Worm (Caenorhabditis elegans) whole organism, L1 larva: ENCODE data around the gene col-119.

Experiments
- C04F5.9 ChIP-seq: sonication (generic microtip); optimal IDR thresholded peaks from 2 replicates; lab custom pipeline; 2016; ENCODE audit warnings: missing genetic modification characterization, missing compliant biosample characterization
- C34B4.2 ChIP-seq: sonication (generic microtip); optimal IDR thresholded peaks from 2 replicates; lab custom pipeline; 2017; ENCODE audit warnings: mild to moderate bottlenecking, missing genetic modification characterization, missing compliant biosample characterization
- F16B12.6 ChIP-seq: fragments of 150-350 bp; optimal IDR thresholded peaks from 2 replicates; lab custom pipeline; 2014; ENCODE audit warnings: missing biosample characterization, missing genetic modification characterization
- Y116A8C.19 ChIP-seq: sonication (generic microtip); optimal IDR thresholded peaks from 2 replicates; lab custom pipeline; 2016; ENCODE audit warnings: missing compliant biosample characterization, missing genetic modification characterization, borderline replicate concordance
- alr-1 ChIP-seq: fragments of 200-800 bp; sonication (Bioruptor generic); optimal IDR thresholded peaks from 2 replicates; lab custom pipeline; 2018; ENCODE audit warnings: borderline replicate concordance, mild to moderate bottlenecking, missing genetic modification characterization, missing compliant biosample characterization
- ama-1 ChIP-seq: fragments of 150-350 bp; optimal IDR thresholded peaks from 2 replicates; lab custom pipeline; 2014
- blmp-1 ChIP-seq: fragments of 150-350 bp; optimal IDR thresholded peaks from 2 replicates; lab custom pipeline; 2014; ENCODE audit warnings: missing biosample characterization, missing genetic modification characterization
- ceh-63 ChIP-seq: fragments of 200-800 bp; sonication (Bioruptor generic); optimal IDR thresholded peaks from 2 replicates; lab custom pipeline; 2018; ENCODE audit warnings: mild to moderate bottlenecking, missing genetic modification characterization, missing compliant biosample characterization
- ceh-88 ChIP-seq: fragments of 200-800 bp; sonication (Bioruptor generic); IDR thresholded peaks from 2 replicates; pipeline ENCODE4 v1.3.6; 2022; ENCODE audit warnings: missing genetic modification characterization, missing compliant biosample characterization
- ceh-90 ChIP-seq: sonication (generic microtip); optimal IDR thresholded peaks from 2 replicates; lab custom pipeline; 2016; ENCODE audit warnings: missing genetic modification characterization, missing compliant biosample characterization
- ces-1 ChIP-seq: fragments of 150-350 bp; optimal IDR thresholded peaks from 2 replicates; lab custom pipeline; 2014; ENCODE audit warnings: missing biosample characterization, missing genetic modification reagents, missing genetic modification characterization
- efl-3 ChIP-seq: fragments of 200-800 bp; sonication (Bioruptor generic); optimal IDR thresholded peaks from 2 replicates; lab custom pipeline; 2018; ENCODE audit warnings: mild to moderate bottlenecking, missing genetic modification characterization, missing compliant biosample characterization
- egl-27 ChIP-seq, 2 experiments: fragments of 150-350 bp in 1 of 2; sonication (generic microtip); optimal IDR thresholded peaks; 3 replicates each; lab custom pipeline; 2017 to 2018; ENCODE audit warnings: missing biosample characterization in 2 of 2, missing genetic modification characterization in 2 of 2, missing genetic modification reagents in 2 of 2
- elt-2 ChIP-seq: sonication (generic microtip); optimal IDR thresholded peaks from 2 replicates; lab custom pipeline; 2016; ENCODE audit warnings: missing genetic modification characterization, mild to moderate bottlenecking, inconsistent platforms, missing compliant biosample characterization, missing genetic modification reagents
- ets-5 ChIP-seq: fragments of 200-800 bp; sonication (Bioruptor generic); IDR thresholded peaks from 2 replicates; pipeline ENCODE4 v1.3.6; 2022; ENCODE audit warnings: missing genetic modification characterization, missing compliant biosample characterization
- fkh-10 ChIP-seq: sonication (generic microtip); optimal IDR thresholded peaks from 2 replicates; lab custom pipeline; 2017; ENCODE audit warnings: missing biosample characterization, missing genetic modification reagents, missing genetic modification characterization
- fkh-8 ChIP-seq: sonication (generic microtip); optimal IDR thresholded peaks from 2 replicates; lab custom pipeline; 2016; ENCODE audit warnings: mild to moderate bottlenecking, missing genetic modification characterization, missing compliant biosample characterization
- fos-1 ChIP-seq: fragments of 150-350 bp; optimal IDR thresholded peaks from 2 replicates; lab custom pipeline; 2014; ENCODE audit warnings: missing biosample characterization, missing genetic modification characterization
- grh-1 ChIP-seq: fragments of 200-800 bp; sonication (Bioruptor generic); IDR thresholded peaks from 2 replicates; pipeline ENCODE4 v1.3.6; 2022; ENCODE audit warnings: missing genetic modification reagents, missing genetic modification characterization, missing compliant biosample characterization
- hlh-4 ChIP-seq: sonication (generic microtip); optimal IDR thresholded peaks from 2 replicates; lab custom pipeline; 2016; ENCODE audit warnings: mild to moderate bottlenecking, missing genetic modification characterization, missing compliant biosample characterization
- hpl-2 ChIP-seq: fragments of 150-350 bp; optimal IDR thresholded peaks from 2 replicates; lab custom pipeline; 2014; ENCODE audit warnings: missing biosample characterization, missing genetic modification reagents, missing genetic modification characterization
- irx-1 ChIP-seq: sonication (generic microtip); optimal IDR thresholded peaks from 2 replicates; lab custom pipeline; 2016; ENCODE audit warnings: missing genetic modification characterization, missing compliant biosample characterization
- jun-1 ChIP-seq: fragments of 150-350 bp; optimal IDR thresholded peaks from 2 replicates; lab custom pipeline; 2014; ENCODE audit warnings: missing biosample characterization, missing genetic modification reagents, missing genetic modification characterization
- lin-13 ChIP-seq: fragments of 150-350 bp; optimal IDR thresholded peaks from 2 replicates; lab custom pipeline; 2014; ENCODE audit warnings: missing biosample characterization, missing genetic modification reagents, missing genetic modification characterization
- lin-14 ChIP-seq: fragments of 200-800 bp; sonication (Bioruptor generic); optimal IDR thresholded peaks from 2 replicates; lab custom pipeline; 2018; ENCODE audit warnings: mild to moderate bottlenecking, missing genetic modification characterization, moderate library complexity, missing compliant biosample characterization
- lin-15B ChIP-seq: fragments of 150-350 bp; sonication (generic microtip); optimal IDR thresholded peaks from 3 replicates; lab custom pipeline; 2014; ENCODE audit warnings: missing biosample characterization, missing genetic modification characterization
- lin-39 ChIP-seq: fragments of 150-350 bp; optimal IDR thresholded peaks from 2 replicates; lab custom pipeline; 2014; ENCODE audit warnings: missing biosample characterization, missing genetic modification reagents, missing genetic modification characterization
- lsy-2 ChIP-seq, 2 experiments: fragments of 150-350 bp; optimal IDR thresholded peaks; 2 replicates each; lab custom pipeline; 2014; ENCODE audit warnings: missing biosample characterization in 2 of 2, missing genetic modification characterization in 2 of 2
- nhr-12 ChIP-seq: sonication (generic microtip); optimal IDR thresholded peaks from 2 replicates; lab custom pipeline; 2017; ENCODE audit warnings: missing biosample characterization, missing genetic modification characterization
- nhr-19 ChIP-seq: fragments of 200-800 bp; sonication (Bioruptor generic); conservative IDR thresholded peaks from 2 replicates; pipeline ENCODE4 v1.3.6; 2022; ENCODE audit warnings: missing genetic modification characterization, missing compliant biosample characterization
- nhr-47 ChIP-seq: sonication (generic microtip); optimal IDR thresholded peaks from 2 replicates; lab custom pipeline; 2016; ENCODE audit warnings: mild to moderate bottlenecking, missing genetic modification characterization, moderate library complexity, missing compliant biosample characterization
- nhr-71 ChIP-seq: sonication (generic microtip); optimal IDR thresholded peaks from 2 replicates; lab custom pipeline; 2016; ENCODE audit warnings: mild to moderate bottlenecking, missing genetic modification characterization, moderate library complexity, missing compliant biosample characterization
- nhr-76 ChIP-seq: sonication (generic microtip); optimal IDR thresholded peaks from 2 replicates; lab custom pipeline; 2017; ENCODE audit warnings: missing biosample characterization, missing genetic modification characterization
- pag-3 ChIP-seq: sonication (generic microtip); optimal IDR thresholded peaks from 2 replicates; lab custom pipeline; 2017; ENCODE audit warnings: missing genetic modification characterization, mild to moderate bottlenecking, missing compliant biosample characterization, antibody characterized with exemption, borderline replicate concordance; ENCODE audit not compliant: insufficient read depth
- pax-3 ChIP-seq: fragments of 200-800 bp; sonication (Bioruptor generic); optimal IDR thresholded peaks from 2 replicates; lab custom pipeline; 2018; ENCODE audit warnings: mild to moderate bottlenecking, missing genetic modification characterization, moderate library complexity, missing compliant biosample characterization
- rnt-1 ChIP-seq: sonication (generic microtip); optimal IDR thresholded peaks from 2 replicates; lab custom pipeline; 2016; ENCODE audit warnings: mild to moderate bottlenecking, missing genetic modification characterization, moderate library complexity, missing compliant biosample characterization
- sox-4 ChIP-seq: sonication (generic microtip); optimal IDR thresholded peaks from 2 replicates; lab custom pipeline; 2016; ENCODE audit warnings: missing genetic modification characterization, missing compliant biosample characterization
- sptf-1 ChIP-seq: fragments of 150-350 bp; optimal IDR thresholded peaks from 2 replicates; lab custom pipeline; 2014; ENCODE audit warnings: missing biosample characterization, missing genetic modification characterization
- swsn-7 ChIP-seq: sonication (generic microtip); optimal IDR thresholded peaks from 2 replicates; lab custom pipeline; 2016; ENCODE audit warnings: missing genetic modification characterization, missing compliant biosample characterization
- unc-130 ChIP-seq: fragments of 150-350 bp; optimal IDR thresholded peaks from 2 replicates; lab custom pipeline; 2017; ENCODE audit warnings: missing biosample characterization, missing genetic modification characterization, inconsistent platforms
- unc-62 ChIP-seq: fragments of 150-350 bp; optimal IDR thresholded peaks from 2 replicates; lab custom pipeline; 2014; ENCODE audit warnings: missing biosample characterization, missing genetic modification reagents, missing genetic modification characterization
- unc-86 ChIP-seq: sonication (generic microtip); optimal IDR thresholded peaks from 2 replicates; lab custom pipeline; 2016; ENCODE audit warnings: missing genetic modification characterization, missing compliant biosample characterization
- unc-98 ChIP-seq: fragments of 200-800 bp; sonication (Bioruptor generic); IDR thresholded peaks from 2 replicates; pipeline ENCODE4 v1.3.6; 2022; ENCODE audit warnings: missing genetic modification characterization, missing compliant biosample characterization
- vab-15 ChIP-seq: sonication (generic microtip); optimal IDR thresholded peaks from 2 replicates; lab custom pipeline; 2017; ENCODE audit warnings: missing genotype, mild to moderate bottlenecking, missing genetic modification characterization, missing compliant biosample characterization
- xbp-1 ChIP-seq: sonication (generic microtip); optimal IDR thresholded peaks from 2 replicates; lab custom pipeline; 2016; ENCODE audit warnings: missing genetic modification characterization, missing compliant biosample characterization
- zag-1 ChIP-seq: fragments of 150-350 bp; optimal IDR thresholded peaks from 2 replicates; lab custom pipeline; 2014; ENCODE audit warnings: missing biosample characterization, missing genetic modification characterization
- zip-4 ChIP-seq: fragments of 200-800 bp; sonication (Bioruptor generic); optimal IDR thresholded peaks from 2 replicates; lab custom pipeline; 2018; ENCODE audit warnings: mild to moderate bottlenecking, missing genetic modification characterization, moderate library complexity, missing compliant biosample characterization

The col-119 gene

ce11 chrIV:8947146-8947545 lies 32.4 kb downstream of the col-119 start (continued):
- no peak for TF ChIP-seq hlh-4 (tag; lab: Kevin White, UChicago)
- no peak for TF ChIP-seq C34B4.2 (tag; lab: Kevin White, UChicago)
- peak; percentile 91 for TF ChIP-seq nhr-71 (tag; lab: Kevin White, UChicago)
- no peak for TF ChIP-seq Y116A8C.19 (tag; lab: Kevin White, UChicago)
- no peak for TF ChIP-seq jun-1 (tag; lab: Kevin White, UChicago)
- no peak for TF ChIP-seq lin-15B (tag; lab: Kevin White, UChicago)
- peak; percentile 31 to 62 for TF ChIP-seq lsy-2 (tag; optimal IDR thresholded peaks at IDR 0.05; lab: Kevin White, UChicago)
- TF ChIP-seq sox-4 (tag; lab: Kevin White, UChicago) = no peak
- no peak for TF ChIP-seq ceh-63
- peak; percentile 94 for TF ChIP-seq lin-14 (GFP tag; lab: Kevin White, UChicago)
- TF ChIP-seq fkh-10 = no peak
- TF ChIP-seq unc-86 (tag; lab: Kevin White, UChicago) = peak; percentile 55
- TF ChIP-seq xbp-1 (tag; lab: Kevin White, UChicago) = peak; percentile 50
- TF ChIP-seq swsn-7 (tag; lab: Kevin White, UChicago) = peak; percentile 42
- TF ChIP-seq nhr-19 (GFP tag; lab: Robert Waterston, UW) = no peak; the same call in 1 of the 2 replicates
- no peak for TF ChIP-seq nhr-76
- no peak for TF ChIP-seq blmp-1
- TF ChIP-seq lin-39 (tag; lab: Kevin White, UChicago) = peak; percentile 67
- TF ChIP-seq nhr-12 (tag; lab: Kevin White, UChicago) = no peak
- TF ChIP-seq ceh-90 (tag; lab: Kevin White, UChicago) = no peak
- no peak for TF ChIP-seq fos-1
- TF ChIP-seq irx-1 (tag; lab: Kevin White, UChicago) = peak; percentile 32
- no peak for TF ChIP-seq hpl-2 (GFP tag; lab: Kevin White, UChicago)
- TF ChIP-seq zag-1 (tag; lab: Kevin White, UChicago) = no peak
- no peak for TF ChIP-seq C04F5.9
- TF ChIP-seq ets-5 (GFP tag; lab: Robert Waterston, UW) = no peak
- peak; percentile 73 for TF ChIP-seq fkh-8 (tag; lab: Kevin White, UChicago)
- no peak for TF ChIP-seq lin-13 (GFP tag; lab: Kevin White, UChicago)
- TF ChIP-seq elt-2 (tag; lab: Kevin White, UChicago) = no peak
- no peak for TF ChIP-seq pag-3 (tag; lab: Kevin White, UChicago)
- no peak for TF ChIP-seq vab-15 (tag; lab: Kevin White, UChicago)

ce11 chrIV:8943430-8943829 lies 36.2 kb downstream of the col-119 start:
- TF ChIP-seq lin-14 (GFP tag; lab: Kevin White, UChicago) (peak; percentile 45), alr-1 (no peak), ets-5 (GFP tag; lab: Robert Waterston, UW) (no peak), egl-27 (tag; optimal IDR thresholded peaks at IDR 0.05; lab: Kevin White, UChicago) (no peak), swsn-7 (tag; lab: Kevin White, UChicago) (no peak), grh-1 (GFP tag; lab: Robert Waterston, UW) (no peak), rnt-1 (tag; lab: Kevin White, UChicago) (no peak), ceh-90 (tag; lab: Kevin White, UChicago) (no peak), sptf-1 (tag; lab: Kevin White, UChicago) (no peak), ceh-88 (GFP tag; lab: Robert Waterston, UW) (no peak), ceh-63 (no peak), fos-1 (no peak), fkh-10 (peak; percentile 17), zip-4 (no peak), unc-98 (GFP tag; lab: Robert Waterston, UW) (no peak)

DNA sequence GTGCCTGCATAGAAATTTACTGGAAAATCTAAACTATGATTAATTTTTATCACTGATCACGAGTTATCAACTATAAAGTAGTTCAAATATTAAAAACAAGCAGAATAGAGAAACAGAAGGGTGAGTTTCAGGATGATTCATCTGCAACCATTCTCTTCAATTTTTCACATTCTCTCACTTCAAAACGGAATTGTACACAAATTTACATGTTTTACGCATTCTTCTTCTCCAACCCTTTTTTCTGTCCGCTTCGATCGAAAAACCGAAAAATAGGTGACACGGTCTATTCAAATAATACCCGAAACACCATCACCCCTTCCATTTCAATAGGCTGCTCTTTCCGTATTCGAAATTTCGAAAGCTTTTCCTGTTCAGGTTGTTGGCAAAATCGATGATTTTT lies 46.0 kb downstream of the col-119 start, which contains the start of gene D1046.4:
Gene D1046.4, plus strand, starts transcription at position 301 of the 400 bp plus-strand sequence.
- TF ChIP-seq pax-3 (tag; lab: Kevin White, UChicago) (no peak), unc-62 (GFP tag; lab: Kevin White, UChicago) (no peak), F16B12.6 (tag; lab: Kevin White, UChicago) (no peak), nhr-47 (tag; lab: Kevin White, UChicago) (no peak), efl-3 (no peak), blmp-1 (no peak), ces-1 (GFP tag; lab: Kevin White, UChicago) (no peak), ama-1 (no peak), nhr-19 (GFP tag; lab: Robert Waterston, UW) (no peak), zag-1 (tag; lab: Kevin White, UChicago) (no peak), unc-130 (no peak)
- TF ChIP-seq, all 84 proteins: peak for 0
